Fruit fly (Drosophila melanogaster) whole organism, adult: ENCODE results near the gene CG43346.
A peak's percentile ranks its signal among the peaks of the same experiment; 100 is the strongest.

ENCODE experiments used
- CG11617 ChIP-seq: fragments of 200-800 bp; sonication (Bioruptor generic); optimal IDR thresholded peaks from 2 replicates; lab custom pipeline; 2017; ENCODE audit warnings: mild to moderate bottlenecking, missing biosample characterization, missing genetic modification reagents, missing genetic modification characterization
- CG12768 ChIP-seq: fragments of 200-800 bp; sonication (Bioruptor generic); optimal IDR thresholded peaks from 2 replicates; lab custom pipeline; 2017; ENCODE audit warnings: missing biosample characterization, missing genetic modification characterization, mild to moderate bottlenecking, moderate library complexity, missing genetic modification reagents
- CG14711 ChIP-seq: fragments of 200-800 bp; sonication (Bioruptor generic); optimal IDR thresholded peaks from 2 replicates; lab custom pipeline; 2018; ENCODE audit warnings: missing biosample characterization, mild to moderate bottlenecking, missing genetic modification characterization, moderate library complexity
- CG1620 ChIP-seq: fragments of 200-800 bp; sonication (Bioruptor generic); optimal IDR thresholded peaks from 2 replicates; lab custom pipeline; 2016; ENCODE audit warnings: missing biosample characterization, missing genetic modification characterization
- CG33017 ChIP-seq: fragments of 200-800 bp; sonication (Bioruptor generic); optimal IDR thresholded peaks from 2 replicates; lab custom pipeline; 2018; ENCODE audit warnings: missing biosample characterization, mild to moderate bottlenecking, missing genetic modification characterization, moderate library complexity
- CG5204 ChIP-seq: fragments of 200-800 bp; sonication (Bioruptor generic); optimal IDR thresholded peaks from 2 replicates; lab custom pipeline; 2016; ENCODE audit warnings: missing biosample characterization, missing genetic modification characterization
- CG7045 ChIP-seq: fragments of 200-800 bp; sonication (Bioruptor generic); optimal IDR thresholded peaks from 2 replicates; lab custom pipeline; 2017; ENCODE audit warnings: missing biosample characterization, mild to moderate bottlenecking, missing genetic modification characterization
- CG7101 ChIP-seq: fragments of 200-800 bp; sonication (Bioruptor generic); optimal IDR thresholded peaks from 2 replicates; lab custom pipeline; 2018; ENCODE audit warnings: missing biosample characterization, mild to moderate bottlenecking, missing genetic modification characterization, moderate library complexity
- Clk ChIP-seq: fragments of 200-800 bp; sonication (Bioruptor generic); optimal IDR thresholded peaks from 2 replicates; lab custom pipeline; 2017; ENCODE audit warnings: missing biosample characterization, missing genetic modification characterization
- Crg-1 ChIP-seq: fragments of 200-800 bp; sonication (Bioruptor generic); optimal IDR thresholded peaks from 2 replicates; lab custom pipeline; 2016; ENCODE audit warnings: missing biosample characterization, missing genetic modification characterization
- Hr96 ChIP-seq: fragments of 200-800 bp; sonication (Bioruptor generic); optimal IDR thresholded peaks from 2 replicates; lab custom pipeline; 2016; ENCODE audit warnings: missing biosample characterization, missing genetic modification characterization
- Mnt ChIP-seq: fragments of 200-800 bp; sonication (Bioruptor generic); optimal IDR thresholded peaks from 2 replicates; lab custom pipeline; 2016; ENCODE audit warnings: missing biosample characterization, mild to moderate bottlenecking, missing genetic modification characterization
- bab1 ChIP-seq: fragments of 200-800 bp; sonication (Bioruptor generic); optimal IDR thresholded peaks from 3 replicates; lab custom pipeline; 2019; ENCODE audit warnings: missing biosample characterization, mild to moderate bottlenecking, missing genetic modification characterization, moderate library complexity
- cic ChIP-seq: fragments of 200-800 bp; sonication (Bioruptor generic); optimal IDR thresholded peaks from 2 replicates; lab custom pipeline; 2017; ENCODE audit warnings: missing biosample characterization, mild to moderate bottlenecking, missing genetic modification characterization, moderate library complexity
- cnc ChIP-seq, 2 experiments: fragments of >200 bp; optimal IDR thresholded peaks; 2 replicates each; lab custom pipeline; 2017
- kay ChIP-seq: fragments of 200-800 bp; sonication (Bioruptor generic); peaks from one replicate; lab custom pipeline; 2016; ENCODE audit warnings: missing biosample characterization, missing genetic modification characterization, borderline replicate concordance
- ovo ChIP-seq: fragments of 200-800 bp; sonication (Bioruptor generic); optimal IDR thresholded peaks from 2 replicates; lab custom pipeline; 2016; ENCODE audit warnings: missing biosample characterization, missing genetic modification characterization
- pad ChIP-seq: fragments of 200-800 bp; sonication (Bioruptor generic); optimal IDR thresholded peaks from 3 replicates; lab custom pipeline; 2017; ENCODE audit warnings: missing biosample characterization, missing genetic modification characterization, mild to moderate bottlenecking, moderate library complexity, missing genetic modification reagents
- tj ChIP-seq: fragments of 200-800 bp; sonication (Bioruptor generic); optimal IDR thresholded peaks from 3 replicates; lab custom pipeline; 2017; ENCODE audit warnings: missing biosample characterization, mild to moderate bottlenecking, missing genetic modification characterization, moderate library complexity
- toe ChIP-seq: fragments of 200-800 bp; sonication (Bioruptor generic); optimal IDR thresholded peaks from 2 replicates; lab custom pipeline; 2016; ENCODE audit warnings: missing biosample characterization, missing genetic modification characterization

Gene CG43346

DNA sequence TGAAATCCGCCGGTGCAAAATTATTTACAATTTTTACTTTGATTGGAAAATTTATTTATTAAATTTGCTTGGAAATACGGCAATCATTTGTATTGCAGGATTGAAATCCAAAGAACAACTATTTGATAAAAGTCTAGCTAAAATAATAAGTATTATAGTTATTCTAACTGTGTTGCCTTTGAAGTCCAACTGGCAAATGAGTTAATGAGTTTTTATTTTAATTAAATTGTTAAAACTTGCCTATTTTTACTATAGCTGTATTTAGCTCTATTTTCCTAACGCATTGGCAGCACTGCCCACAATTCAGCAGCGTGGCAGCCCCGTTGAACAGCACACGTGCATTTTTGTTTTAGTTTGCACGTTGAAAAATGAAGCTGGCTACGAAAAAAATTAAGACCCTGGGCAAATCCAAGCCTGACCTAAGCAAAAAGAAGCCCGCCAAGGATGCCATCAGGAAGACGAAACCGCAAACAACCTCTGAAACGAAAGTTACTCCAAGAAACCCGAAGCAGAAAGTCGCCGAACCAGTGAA, 5.0 kb downstream of the CG43346 start, which contains the start of gene Noc2:
Noc2 (plus strand) TSS at position 331 of the 532 bp plus-strand sequence.
- TF ChIP-seq CG5204 = no peak
- TF ChIP-seq kay (GFP tag; lab: Kevin White, UChicago) = no peak
- no peak for TF ChIP-seq CG33017 (tag; lab: Kevin White, UChicago)
- TF ChIP-seq toe (GFP tag; lab: Kevin White, UChicago) = peak; percentile 74
- TF ChIP-seq CG7045 (GFP tag; lab: Kevin White, UChicago) = no peak
- TF ChIP-seq CG12768 (GFP tag; lab: Kevin White, UChicago) = peak; percentile 58
- TF ChIP-seq Hr96 (GFP tag; lab: Kevin White, UChicago) = peak; percentile 44
- TF ChIP-seq Crg-1 (GFP tag; lab: Kevin White, UChicago) = no peak
- TF ChIP-seq cic = no peak
- TF ChIP-seq pad (GFP tag; lab: Kevin White, UChicago) = peak; percentile 27
- TF ChIP-seq CG14711 (tag; lab: Kevin White, UChicago) = peak; percentile 16
- TF ChIP-seq CG11617 (GFP tag; lab: Kevin White, UChicago) = peak; percentile 50
- no peak for TF ChIP-seq Clk
- peak; percentile 98 for TF ChIP-seq Mnt (GFP tag; lab: Kevin White, UChicago)
- TF ChIP-seq CG7101 = peak; percentile 29
- TF ChIP-seq bab1 = peak; percentile 35
- TF ChIP-seq tj (GFP tag; lab: Kevin White, UChicago) = peak; percentile 51
- peak; percentile 57 for TF ChIP-seq CG1620 (GFP tag; lab: Kevin White, UChicago)
- no peak for TF ChIP-seq cnc (optimal IDR thresholded peaks at IDR 0.05; lab: Kevin White, UChicago)
- peak; percentile 42 for TF ChIP-seq ovo (GFP tag; lab: Kevin White, UChicago)

dm6 chr2L:21162875-21163274, 5.5 kb downstream of the CG43346 start, which contains the start of gene Nbr:
Nbr (minus strand) TSS chr2L:21163083.
- TF ChIP-seq Mnt (GFP tag; lab: Kevin White, UChicago) = no peak
- peak; percentile 45 for TF ChIP-seq bab1
- no peak for TF ChIP-seq CG7101
- TF ChIP-seq CG12768 (GFP tag; lab: Kevin White, UChicago) = no peak
- TF ChIP-seq tj (GFP tag; lab: Kevin White, UChicago) = peak; percentile 61
- no peak for TF ChIP-seq CG14711 (tag; lab: Kevin White, UChicago)
- no peak for TF ChIP-seq toe (GFP tag; lab: Kevin White, UChicago)
- TF ChIP-seq ovo (GFP tag; lab: Kevin White, UChicago) = no peak
- no peak for TF ChIP-seq Clk
- TF ChIP-seq CG11617 (GFP tag; lab: Kevin White, UChicago) = no peak
- TF ChIP-seq kay (GFP tag; lab: Kevin White, UChicago) = no peak
- no peak for TF ChIP-seq CG7045 (GFP tag; lab: Kevin White, UChicago)
- no peak for TF ChIP-seq CG1620 (GFP tag; lab: Kevin White, UChicago)

DNA sequence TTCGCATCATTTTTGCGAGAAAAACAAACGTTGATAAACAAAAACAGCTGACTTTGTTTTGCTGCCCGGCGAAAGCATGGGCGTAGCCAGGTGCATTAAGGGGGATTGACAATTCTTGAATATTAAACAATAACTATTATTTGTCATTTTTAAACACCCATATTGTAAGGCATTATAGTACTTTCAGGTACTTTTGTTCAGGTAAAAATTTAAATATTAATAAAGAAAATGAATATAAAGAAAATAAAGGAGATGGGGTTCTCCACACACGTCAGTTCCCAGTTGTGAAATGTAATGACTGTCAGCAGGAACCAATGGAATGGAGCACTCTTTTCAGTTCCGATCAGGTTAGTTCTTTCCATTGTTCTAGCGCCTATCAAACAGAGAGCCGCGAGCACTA, 9.8 kb downstream of the CG43346 start, which contains the start of the genes Coq3 and Pld3:
Coq3 (minus strand) TSS at position 58 of the 400 bp plus-strand sequence.
Pld3 (plus strand) TSS at position 294 of the 400 bp plus-strand sequence.
- peak; percentile 83 for TF ChIP-seq Clk
- TF ChIP-seq CG14711 (tag; lab: Kevin White, UChicago) = peak; percentile 89
- TF ChIP-seq cnc (optimal IDR thresholded peaks at IDR 0.05; lab: Kevin White, UChicago) = no peak
- TF ChIP-seq CG11617 (GFP tag; lab: Kevin White, UChicago) = peak; percentile 96
- TF ChIP-seq Mnt (GFP tag; lab: Kevin White, UChicago) = peak; percentile 92
- peak; percentile 94 for TF ChIP-seq CG12768 (GFP tag; lab: Kevin White, UChicago)
- TF ChIP-seq pad (GFP tag; lab: Kevin White, UChicago) = peak; percentile 85
- peak; percentile 96 for TF ChIP-seq CG7101
- peak; percentile 90 for TF ChIP-seq CG7045 (GFP tag; lab: Kevin White, UChicago)
- TF ChIP-seq cic = peak; percentile 73
- TF ChIP-seq CG5204 = no peak
- TF ChIP-seq bab1 = peak; percentile 95
- TF ChIP-seq tj (GFP tag; lab: Kevin White, UChicago) = peak; percentile 89
- TF ChIP-seq ovo (GFP tag; lab: Kevin White, UChicago) = peak; percentile 77
- peak; percentile 94 for TF ChIP-seq CG33017 (tag; lab: Kevin White, UChicago)
- TF ChIP-seq kay (GFP tag; lab: Kevin White, UChicago) = no peak
- no peak for TF ChIP-seq Hr96 (GFP tag; lab: Kevin White, UChicago)
- peak; percentile 88 for TF ChIP-seq toe (GFP tag; lab: Kevin White, UChicago)
- TF ChIP-seq Crg-1 (GFP tag; lab: Kevin White, UChicago) = peak; percentile 87
- peak; percentile 91 for TF ChIP-seq CG1620 (GFP tag; lab: Kevin White, UChicago)

DNA sequence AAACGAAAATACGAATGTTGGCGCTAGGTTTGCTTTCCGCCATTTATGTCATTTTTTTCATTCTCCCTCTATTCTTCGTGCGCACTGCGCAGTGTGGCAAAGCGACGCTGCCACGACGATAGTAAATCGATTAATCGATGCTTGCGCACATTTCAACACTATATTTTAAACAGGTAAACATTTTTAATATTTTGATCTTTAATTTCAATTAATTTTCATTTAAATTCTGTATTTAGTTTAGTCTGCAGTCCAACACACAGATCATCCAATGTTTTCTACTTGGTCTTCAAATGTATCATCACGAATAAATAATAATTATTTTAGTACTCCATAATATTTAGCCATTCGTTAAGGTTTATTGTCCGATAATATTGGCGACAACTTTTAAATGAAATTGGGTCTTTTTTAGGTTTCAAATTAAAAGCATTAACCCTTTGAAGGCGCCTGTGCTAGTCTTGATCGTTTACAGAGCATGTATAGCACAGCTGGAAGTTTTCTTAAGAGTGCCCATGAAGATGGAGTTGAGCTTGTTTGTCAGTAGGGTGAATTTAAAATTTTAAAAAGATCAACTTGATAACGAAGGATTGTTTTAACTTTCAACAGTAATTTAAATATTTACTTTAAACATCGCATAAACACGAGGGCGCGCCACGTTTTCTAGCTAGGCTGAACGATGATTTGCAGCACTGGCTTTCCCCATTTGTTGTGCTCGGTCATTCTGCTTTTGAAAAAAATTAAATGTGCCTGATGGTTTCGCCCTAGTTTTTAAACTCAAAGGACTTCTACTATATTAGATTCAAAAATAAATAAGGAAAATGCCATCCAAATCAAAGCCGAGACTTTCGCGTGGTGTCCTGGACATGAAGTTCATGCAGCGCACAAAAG, 12.0 kb downstream of the CG43346 start, which contains the start of the genes Mpp6 and E2f2:
Mpp6 (plus strand) TSS at position 133 of the 885 bp plus-strand sequence.
E2f2 (minus strand) TSS at position 594 of the 885 bp plus-strand sequence.
- TF ChIP-seq CG5204 (no peak), toe (GFP tag; lab: Kevin White, UChicago) (peak; percentile 64), CG12768 (GFP tag; lab: Kevin White, UChicago) (peak; percentile 67), CG7101 (peak; percentile 62), Mnt (GFP tag; lab: Kevin White, UChicago) (peak; percentile 90), CG33017 (tag; lab: Kevin White, UChicago) (peak; percentile 29), Clk (peak; percentile 59), pad (GFP tag; lab: Kevin White, UChicago) (peak; percentile 63), CG1620 (GFP tag; lab: Kevin White, UChicago) (peak; percentile 83), kay (GFP tag; lab: Kevin White, UChicago) (no peak), CG14711 (tag; lab: Kevin White, UChicago) (no peak), cic (no peak), CG11617 (GFP tag; lab: Kevin White, UChicago) (peak; percentile 2), Crg-1 (GFP tag; lab: Kevin White, UChicago) (peak; percentile 76)
